Fruit fly (Drosophila melanogaster) whole organism, embryonic: ENCODE results near the gene CG14402.

Source experiments
- Ada2b ChIP-seq: fragments of 200-800 bp; sonication (Bioruptor generic); IDR thresholded peaks from 2 replicates; pipeline ENCODE4 v1.3.6; 2022; ENCODE audit warnings: missing biosample characterization, missing genetic modification characterization
- B-H2 ChIP-seq: fragments of 200-800 bp; sonication (Bioruptor generic); optimal IDR thresholded peaks from 2 replicates; lab custom pipeline; 2018; ENCODE audit warnings: missing biosample characterization, mild to moderate bottlenecking, missing genetic modification characterization
- CG10209 ChIP-seq: fragments of 200-800 bp; sonication (Bioruptor generic); optimal IDR thresholded peaks from 3 replicates; lab custom pipeline; 2017; ENCODE audit warnings: missing biosample characterization, mild to moderate bottlenecking, missing genetic modification characterization, missing genetic modification reagents
- CG10565 ChIP-seq: fragments of 200-800 bp; sonication (Bioruptor generic); optimal IDR thresholded peaks from 3 replicates; lab custom pipeline; 2016; ENCODE audit warnings: missing biosample characterization, mild to moderate bottlenecking, missing genetic modification characterization
- CG11093 ChIP-seq: fragments of 200-800 bp; sonication (Bioruptor generic); IDR thresholded peaks from 3 replicates; pipeline ENCODE4 v1.3.6; 2022; ENCODE audit warnings: missing biosample characterization, missing genetic modification characterization
- CG11695 ChIP-seq: fragments of 200-800 bp; sonication (Bioruptor generic); IDR thresholded peaks from 3 replicates; pipeline ENCODE4 v1.3.6; 2022; ENCODE audit warnings: missing biosample characterization, missing genetic modification characterization
- CG12104 ChIP-seq: fragments of 200-800 bp; sonication (Bioruptor generic); optimal IDR thresholded peaks from 3 replicates; lab custom pipeline; 2016; ENCODE audit warnings: missing biosample characterization, missing genetic modification characterization
- CG1529 ChIP-seq: fragments of 200-800 bp; sonication (Bioruptor generic); optimal IDR thresholded peaks from 3 replicates; lab custom pipeline; 2018; ENCODE audit warnings: missing biosample characterization, missing genetic modification characterization
- CG15479 ChIP-seq: fragments of 200-800 bp; sonication (Bioruptor generic); optimal IDR thresholded peaks from 3 replicates; lab custom pipeline; 2019; ENCODE audit warnings: missing biosample characterization, mild to moderate bottlenecking, missing genetic modification characterization, moderate library complexity
- CG17328 ChIP-seq: fragments of 200-800 bp; sonication (Bioruptor generic); IDR thresholded peaks from 2 replicates; pipeline ENCODE4 v1.3.6; 2022; ENCODE audit warnings: missing biosample characterization, missing genetic modification characterization
- CG17359 ChIP-seq: fragments of 200-800 bp; sonication (Bioruptor generic); optimal IDR thresholded peaks from 3 replicates; lab custom pipeline; 2018; ENCODE audit warnings: missing biosample characterization, mild to moderate bottlenecking, missing genetic modification characterization, moderate library complexity
- CG17802 ChIP-seq: fragments of 200-800 bp; sonication (Bioruptor generic); optimal IDR thresholded peaks from 2 replicates; lab custom pipeline; 2018; ENCODE audit warnings: missing biosample characterization, mild to moderate bottlenecking, missing genetic modification characterization, moderate library complexity
- CG1832 ChIP-seq: fragments of 200-800 bp; sonication (Bioruptor generic); optimal IDR thresholded peaks from 2 replicates; lab custom pipeline; 2017; ENCODE audit warnings: missing biosample characterization, mild to moderate bottlenecking, missing genetic modification characterization, inconsistent platforms
- CG2116 ChIP-seq: fragments of 200-800 bp; sonication (Bioruptor generic); optimal IDR thresholded peaks from 3 replicates; lab custom pipeline; 2018; ENCODE audit warnings: missing biosample characterization, mild to moderate bottlenecking, missing genetic modification characterization
- CG2202 ChIP-seq: fragments of 200-800 bp; sonication (Bioruptor generic); optimal IDR thresholded peaks from 2 replicates; lab custom pipeline; 2018; ENCODE audit warnings: missing biosample characterization, mild to moderate bottlenecking, missing genetic modification characterization
- CG31388 ChIP-seq: fragments of 200-800 bp; sonication (Bioruptor generic); optimal IDR thresholded peaks from 2 replicates; lab custom pipeline; 2016; ENCODE audit warnings: missing biosample characterization, missing genetic modification characterization
- CG3847 ChIP-seq: fragments of 200-800 bp; sonication (Bioruptor generic); IDR thresholded peaks from 2 replicates; pipeline ENCODE4 v1.3.6; 2022; ENCODE audit warnings: missing biosample characterization, missing genetic modification characterization
- CG42726 ChIP-seq: fragments of 200-800 bp; sonication (Bioruptor generic); IDR thresholded peaks from 2 replicates; pipeline ENCODE4 v1.3.6; 2022; ENCODE audit warnings: missing biosample characterization, missing genetic modification characterization; ENCODE audit not compliant: partially characterized antibody
- CG4328 ChIP-seq: fragments of 200-800 bp; sonication (Bioruptor generic); optimal IDR thresholded peaks from 3 replicates; lab custom pipeline; 2017; ENCODE audit warnings: missing biosample characterization, missing genetic modification reagents, missing genetic modification characterization
- CG4404 ChIP-seq: fragments of 200-800 bp; sonication (Bioruptor generic); IDR thresholded peaks from 2 replicates; pipeline ENCODE4 v1.3.6; 2022; ENCODE audit warnings: missing biosample characterization, missing genetic modification characterization
- CG8089 ChIP-seq: fragments of 200-800 bp; sonication (Bioruptor generic); optimal IDR thresholded peaks from 3 replicates; lab custom pipeline; 2016; ENCODE audit warnings: missing biosample characterization, missing genetic modification characterization
- CTCF ChIP-seq: fragments of 200-800 bp; sonication (Bioruptor generic); optimal IDR thresholded peaks from 2 replicates; lab custom pipeline; 2017; ENCODE audit warnings: missing biosample characterization, mild to moderate bottlenecking, missing genetic modification characterization, moderate library complexity
- Deaf1 ChIP-seq: fragments of 200-800 bp; optimal IDR thresholded peaks from 3 replicates; lab custom pipeline; 2019; ENCODE audit warnings: missing biosample characterization, mild to moderate bottlenecking, missing genetic modification characterization, moderate library complexity
- Ets65A ChIP-seq: fragments of 200-800 bp; sonication (Bioruptor generic); peaks from one replicate; lab custom pipeline; 2016; ENCODE audit warnings: missing biosample characterization, missing genetic modification characterization
- Gug ChIP-seq: fragments of 200-800 bp; sonication (Bioruptor generic); IDR thresholded peaks from 4 replicates; pipeline ENCODE4 v1.3.6; 2022; ENCODE audit warnings: missing biosample characterization, missing genetic modification characterization
- HLHmδ ChIP-seq: fragments of 200-800 bp; sonication (Bioruptor generic); optimal IDR thresholded peaks from 2 replicates; lab custom pipeline; 2018; ENCODE audit warnings: missing biosample characterization, mild to moderate bottlenecking, missing genetic modification characterization, moderate library complexity
- Hmx ChIP-seq: fragments of 200-800 bp; sonication (Bioruptor generic); optimal IDR thresholded peaks from 2 replicates; lab custom pipeline; 2016; ENCODE audit warnings: missing biosample characterization, missing genetic modification characterization
- Jarid2 ChIP-seq: fragments of 200-800 bp; sonication (Bioruptor generic); optimal IDR thresholded peaks from 3 replicates; lab custom pipeline; 2017; ENCODE audit warnings: mild to moderate bottlenecking, missing biosample characterization, missing genetic modification reagents, missing genetic modification characterization
- Lhr ChIP-seq: fragments of 200-800 bp; sonication (Bioruptor generic); optimal IDR thresholded peaks from 3 replicates; lab custom pipeline; 2017; ENCODE audit warnings: mild to moderate bottlenecking, missing biosample characterization, missing genetic modification reagents, missing genetic modification characterization
- Lim3 ChIP-seq: fragments of 200-800 bp; sonication (Bioruptor generic); IDR thresholded peaks from 2 replicates; pipeline ENCODE4 v1.3.6; 2022; ENCODE audit warnings: missing biosample characterization, missing genetic modification characterization
- Nf-YA ChIP-seq: fragments of 200-800 bp; sonication (Bioruptor generic); IDR thresholded peaks from 2 replicates; pipeline ENCODE4 v1.3.6; 2022; ENCODE audit warnings: missing biosample characterization, missing genetic modification characterization
- bigmax ChIP-seq: fragments of 200-800 bp; sonication (Bioruptor generic); optimal IDR thresholded peaks from 2 replicates; lab custom pipeline; 2018; ENCODE audit warnings: missing biosample characterization, mild to moderate bottlenecking, missing genetic modification characterization
- cad ChIP-seq: fragments of >200 bp; optimal IDR thresholded peaks from 2 replicates; lab custom pipeline; 2017; ENCODE audit warnings: missing biosample characterization, missing genetic modification characterization
- caup ChIP-seq: fragments of 200-800 bp; sonication (Bioruptor generic); optimal IDR thresholded peaks from 3 replicates; lab custom pipeline; 2017; ENCODE audit warnings: missing biosample characterization, mild to moderate bottlenecking, missing genetic modification characterization, moderate library complexity; ENCODE audit not compliant: severe bottlenecking
- croc ChIP-seq: fragments of 200-800 bp; sonication (Bioruptor generic); conservative IDR thresholded peaks from 3 replicates; pipeline ENCODE4 v1.3.6; 2022; ENCODE audit warnings: missing biosample characterization, missing genetic modification characterization
- dan ChIP-seq: fragments of 200-800 bp; sonication (Bioruptor generic); IDR thresholded peaks from 2 replicates; pipeline ENCODE4 v1.3.6; 2022; ENCODE audit warnings: missing biosample characterization, missing genetic modification characterization
- emc ChIP-seq: fragments of 200-800 bp; sonication (Bioruptor generic); optimal IDR thresholded peaks from 2 replicates; lab custom pipeline; 2016; ENCODE audit warnings: missing biosample characterization, missing genetic modification characterization
- ems ChIP-seq: fragments of 200-800 bp; sonication (Bioruptor generic); optimal IDR thresholded peaks from 3 replicates; lab custom pipeline; 2016; ENCODE audit warnings: missing biosample characterization, missing genetic modification characterization
- esg ChIP-seq: fragments of 200-800 bp; sonication (Bioruptor generic); conservative IDR thresholded peaks from 2 replicates; pipeline ENCODE4 v1.3.6; 2022; ENCODE audit warnings: missing biosample characterization, missing genetic modification characterization
- gcm ChIP-seq: fragments of 200-800 bp; sonication (Bioruptor generic); optimal IDR thresholded peaks from 2 replicates; lab custom pipeline; 2019; ENCODE audit warnings: missing biosample characterization, mild to moderate bottlenecking, missing genetic modification characterization, moderate library complexity
- gfzf ChIP-seq: fragments of 200-800 bp; sonication (Bioruptor generic); optimal IDR thresholded peaks from 2 replicates; lab custom pipeline; 2016; ENCODE audit warnings: missing biosample characterization, mild to moderate bottlenecking, missing genetic modification characterization, moderate library complexity
- hbn ChIP-seq: fragments of 200-800 bp; sonication (Bioruptor generic); IDR thresholded peaks from 2 replicates; pipeline ENCODE4 v1.3.6; 2022; ENCODE audit warnings: missing biosample characterization, missing genetic modification characterization; ENCODE audit not compliant: partially characterized antibody
- ind ChIP-seq: fragments of 200-800 bp; sonication (Bioruptor generic); optimal IDR thresholded peaks from 3 replicates; lab custom pipeline; 2016; ENCODE audit warnings: missing biosample characterization, missing genetic modification characterization
- ken ChIP-seq: fragments of 200-800 bp; sonication (Bioruptor generic); IDR thresholded peaks from 3 replicates; pipeline ENCODE4 v1.3.6; 2022; ENCODE audit warnings: missing biosample characterization, missing genetic modification characterization
- luna ChIP-seq: fragments of 200-800 bp; sonication (Bioruptor generic); optimal IDR thresholded peaks from 2 replicates; lab custom pipeline; 2016; ENCODE audit warnings: missing biosample characterization, missing genetic modification characterization
- mam ChIP-seq: fragments of 200-800 bp; sonication (Bioruptor generic); optimal IDR thresholded peaks from 3 replicates; lab custom pipeline; 2016; ENCODE audit warnings: missing biosample characterization, missing genetic modification characterization
- pum ChIP-seq: fragments of 200-800 bp; sonication (Bioruptor generic); optimal IDR thresholded peaks from 2 replicates; lab custom pipeline; 2016; ENCODE audit warnings: missing biosample characterization, missing genetic modification characterization
- ro ChIP-seq: fragments of 200-800 bp; sonication (Bioruptor generic); IDR thresholded peaks from 2 replicates; pipeline ENCODE4 v1.3.6; 2022; ENCODE audit warnings: missing biosample characterization, missing genetic modification characterization
- slp2 ChIP-seq: fragments of 200-800 bp; sonication (Bioruptor generic); optimal IDR thresholded peaks from 2 replicates; lab custom pipeline; 2016; ENCODE audit warnings: missing biosample characterization, missing genetic modification characterization
- sr ChIP-seq: fragments of 200-800 bp; sonication (Bioruptor generic); IDR thresholded peaks from 3 replicates; pipeline ENCODE4 v1.3.6; 2022; ENCODE audit warnings: missing biosample characterization, missing genetic modification characterization
- vfl ChIP-seq: fragments of 200-800 bp; sonication (Bioruptor generic); optimal IDR thresholded peaks from 2 replicates; lab custom pipeline; 2016; ENCODE audit warnings: missing biosample characterization, missing genetic modification characterization
- wdn ChIP-seq: fragments of 200-800 bp; sonication (Bioruptor generic); IDR thresholded peaks from 2 replicates; pipeline ENCODE4 v1.3.6; 2022; ENCODE audit warnings: missing biosample characterization, missing genetic modification characterization

The CG14402 gene

dm6 chr2L:20864764-20865265 lies 15.7 kb downstream of the CG14402 start, which contains the start of gene CG9338 (continued):
- TF ChIP-seq caup (GFP tag; lab: Kevin White, UChicago) (peak; percentile 86), wdn (GFP tag; lab: Robert Waterston, UW) (peak; percentile 57), Ada2b (GFP tag; lab: Robert Waterston, UW) (peak; percentile 72), gfzf (GFP tag; lab: Kevin White, UChicago) (no peak), CG10209 (GFP tag; lab: Kevin White, UChicago) (peak; percentile 77), CG15479 (no peak), CG1832 (no peak), ro (no peak), CG42726 (no peak), cad (no peak), Jarid2 (GFP tag; lab: Kevin White, UChicago) (peak; percentile 83), CG12104 (GFP tag; lab: Kevin White, UChicago) (peak; percentile 74), sr (GFP tag; lab: Robert Waterston, UW) (peak; percentile 13; the same call in 1 of the 3 replicates), ems (GFP tag; lab: Kevin White, UChicago) (peak; percentile 86), CG1529 (GFP tag; lab: Kevin White, UChicago) (peak; percentile 62), CTCF (peak; percentile 54), pum (GFP tag; lab: Kevin White, UChicago) (peak; percentile 81), B-H2 (peak; percentile 79), gcm (peak; percentile 75), CG11695 (peak; percentile 95), Lhr (GFP tag; lab: Kevin White, UChicago) (peak; percentile 13), Ets65A (GFP tag; lab: Kevin White, UChicago) (peak; percentile 96), vfl (GFP tag; lab: Kevin White, UChicago) (no peak), bigmax (peak; percentile 26), luna (GFP tag; lab: Kevin White, UChicago) (peak; percentile 61), hbn (0 out of 2 replicates have a peak, but pooled peaks have one; percentile 16), CG4328 (GFP tag; lab: Kevin White, UChicago) (peak; percentile 93), slp2 (peak; percentile 74), esg (GFP tag; lab: Robert Waterston, UW) (peak; percentile 76), croc (GFP tag; lab: Robert Waterston, UW) (peak; percentile 88), CG10565 (peak; percentile 27), Gug (peak; percentile 87), Lim3 (GFP tag; lab: Robert Waterston, UW) (no peak), CG4404 (GFP tag; lab: Robert Waterston, UW) (peak; percentile 81), CG17802 (tag; lab: Kevin White, UChicago) (peak; percentile 71), mam (GFP tag; lab: Kevin White, UChicago) (peak; percentile 84), emc (GFP tag; lab: Kevin White, UChicago) (peak; percentile 27), CG17328 (GFP tag; lab: Robert Waterston, UW) (peak; percentile 60), ken (GFP tag; lab: Robert Waterston, UW) (no peak; the same call in 2 of the 3 replicates), Deaf1 (tag; lab: Kevin White, UChicago) (peak; percentile 66), CG31388 (GFP tag; lab: Kevin White, UChicago) (peak; percentile 1), CG8089 (GFP tag; lab: Kevin White, UChicago) (peak; percentile 73), CG2116 (GFP tag; lab: Kevin White, UChicago) (peak; percentile 37), CG17359 (peak; percentile 95), CG11093 (GFP tag; lab: Robert Waterston, UW) (peak; percentile 93), Hmx (peak; percentile 60), HLHmδ (GFP tag; lab: Kevin White, UChicago) (no peak), CG2202 (tag; lab: Kevin White, UChicago) (peak; percentile 70), ind (GFP tag; lab: Kevin White, UChicago) (peak; percentile 96), Nf-YA (GFP tag; lab: Robert Waterston, UW) (0 out of 2 replicates have a peak, but pooled peaks have one; percentile 40), dan (GFP tag; lab: Robert Waterston, UW) (peak; percentile 47; the same call in 1 of the 2 replicates), CG3847 (GFP tag; lab: Robert Waterston, UW) (peak; percentile 70)
